Worm (Caenorhabditis elegans): ENCODE data around the gene fbxa-67.

The fbxa-67 gene

ce11 chrIII:901148-901547, 49.3 kb downstream of the fbxa-67 start, which contains the start of gene sucl-2:
Gene sucl-2, minus strand, starts transcription at chrIII:901412.
- no peak for TF ChIP-seq ceh-30 (tag; optimal IDR thresholded peaks at IDR 0.05)
- no peak for TF ChIP-seq unc-55 (GFP tag; optimal IDR thresholded peaks at IDR 0.05)
- TF ChIP-seq rnt-1 (tag; optimal IDR thresholded peaks at IDR 0.05) = no peak
- TF ChIP-seq sox-4 (tag; optimal IDR thresholded peaks at IDR 0.05) = no peak
- no peak for TF ChIP-seq ama-1 (optimal IDR thresholded peaks at IDR 0.05)
- TF ChIP-seq lim-6 (tag; optimal IDR thresholded peaks at IDR 0.05) = no peak

ce11 chrIII:900134-900533, 50.3 kb downstream of the fbxa-67 start:
- TF ChIP-seq che-1 (tag; optimal IDR thresholded peaks at IDR 0.05) = no peak
- no peak for TF ChIP-seq fkh-10 (GFP tag; optimal IDR thresholded peaks at IDR 0.05)
- no peak for TF ChIP-seq hlh-6 (tag; optimal IDR thresholded peaks at IDR 0.05)
- no peak for TF ChIP-seq lin-11 (tag; optimal IDR thresholded peaks at IDR 0.05)
- no peak for TF ChIP-seq elt-2 (tag; optimal IDR thresholded peaks at IDR 0.05)
- no peak for TF ChIP-seq pqm-1 (tag; optimal IDR thresholded peaks at IDR 0.05)
- TF ChIP-seq fax-1 (tag; optimal IDR thresholded peaks at IDR 0.05) = no peak
- TF ChIP-seq nfya-1 (tag; optimal IDR thresholded peaks at IDR 0.05) = no peak
- TF ChIP-seq nhr-232 (tag; optimal IDR thresholded peaks at IDR 0.05) = no peak
- no peak for TF ChIP-seq ceh-22 (tag; optimal IDR thresholded peaks at IDR 0.05)
- TF ChIP-seq ceh-18 (tag; optimal IDR thresholded peaks at IDR 0.05) = no peak
- TF ChIP-seq ceh-45 (GFP tag; IDR thresholded peaks at IDR 0.05) = no peak
- TF ChIP-seq unc-55 (GFP tag; optimal IDR thresholded peaks at IDR 0.05) = no peak
- TF ChIP-seq ets-4 (tag; optimal IDR thresholded peaks at IDR 0.05) = no peak
- TF ChIP-seq eyg-1 (tag; optimal IDR thresholded peaks at IDR 0.05) = no peak
- no peak for TF ChIP-seq ceh-34 (tag; optimal IDR thresholded peaks at IDR 0.05)
- TF ChIP-seq pha-4 (tag; optimal IDR thresholded peaks at IDR 0.05) = no peak
- no peak for TF ChIP-seq dve-1 (tag; optimal IDR thresholded peaks at IDR 0.05)

Data from whole organism, late embryonic.